Worm (Caenorhabditis elegans): ENCODE results near the gene fipr-2.

DNA sequence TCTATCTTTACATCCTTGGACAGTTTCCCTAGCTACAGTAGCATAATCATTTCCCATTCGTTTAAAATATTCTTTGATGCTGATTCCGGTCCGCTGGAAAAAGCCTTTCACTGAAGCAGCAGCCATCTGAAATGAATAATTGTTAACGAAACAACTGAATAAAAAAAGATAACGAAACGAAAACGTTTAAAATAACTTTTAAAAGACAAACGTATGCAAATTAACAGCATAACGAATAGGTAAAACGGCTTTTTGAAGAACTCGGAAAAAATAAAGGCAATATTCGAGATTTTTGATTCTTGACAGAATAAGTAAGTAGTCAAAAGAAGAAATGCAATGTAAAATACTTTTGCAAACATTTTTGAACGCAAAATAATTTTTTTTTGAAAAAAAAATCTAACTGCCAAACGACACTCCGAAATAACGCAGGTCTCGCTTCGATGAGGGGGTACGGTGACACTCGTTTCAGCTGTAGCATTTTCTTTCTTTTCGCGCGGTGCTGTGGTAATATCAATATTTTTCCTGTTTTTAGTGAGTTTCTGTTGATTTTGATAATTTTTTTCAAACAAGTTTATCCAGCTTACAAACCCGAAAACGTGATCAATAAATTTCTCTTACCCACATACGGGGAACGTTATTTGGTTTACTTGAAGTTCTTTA is 47.1 kb upstream of the fipr-2 start, which contains the start of the genes R04F11.5 and R04F11.2:
- TF ChIP-seq mdl-1 (tag; optimal IDR thresholded peaks at IDR 0.05) (no peak), lsy-12 (tag; optimal IDR thresholded peaks at IDR 0.05) (no peak), elt-1 (tag; optimal IDR thresholded peaks at IDR 0.05) (peak; percentile 45), nhr-28 (tag; optimal IDR thresholded peaks at IDR 0.05) (no peak), jun-1 (tag; optimal IDR thresholded peaks at IDR 0.05) (no peak)
